Worm (Caenorhabditis elegans) whole organism, L2 larva: ENCODE data around the gene Y17G7B.12.
A peak's percentile ranks its signal among the peaks of the same experiment; 100 is the strongest.

Experiments
- C34F6.9 ChIP-seq: fragments of 150-350 bp; optimal IDR thresholded peaks from 2 replicates; lab custom pipeline; 2014; ENCODE audit warnings: missing biosample characterization, missing genetic modification characterization
- F13H6.1 ChIP-seq: sonication (generic microtip); optimal IDR thresholded peaks from 2 replicates; lab custom pipeline; 2016; ENCODE audit warnings: missing genetic modification characterization, missing compliant biosample characterization
- R02D3.7 ChIP-seq: fragments of 150-350 bp; optimal IDR thresholded peaks from 2 replicates; lab custom pipeline; 2014; ENCODE audit warnings: missing biosample characterization, missing genetic modification characterization
- Y55F3AM.14 ChIP-seq: fragments of 200-800 bp; sonication (Bioruptor generic); optimal IDR thresholded peaks from 2 replicates; lab custom pipeline; 2018; ENCODE audit warnings: mild to moderate bottlenecking, missing genetic modification characterization, missing compliant biosample characterization
- ZK546.5 ChIP-seq: sonication (generic microtip); optimal IDR thresholded peaks from 2 replicates; lab custom pipeline; 2017; ENCODE audit warnings: missing biosample characterization, missing genetic modification characterization
- alr-1 ChIP-seq: fragments of 150-350 bp; optimal IDR thresholded peaks from 2 replicates; lab custom pipeline; 2014; ENCODE audit warnings: missing biosample characterization, missing genetic modification characterization
- aly-2 ChIP-seq: fragments of 150-350 bp; optimal IDR thresholded peaks from 2 replicates; lab custom pipeline; 2014; ENCODE audit warnings: missing biosample characterization, missing genetic modification characterization
- ama-1 ChIP-seq: fragments of 150-350 bp; optimal IDR thresholded peaks from 2 replicates; lab custom pipeline; 2018; ENCODE audit warnings: inconsistent platforms
- blmp-1 ChIP-seq: sonication (generic microtip); optimal IDR thresholded peaks from 2 replicates; lab custom pipeline; 2017; ENCODE audit warnings: missing genetic modification characterization, mild to moderate bottlenecking, missing compliant biosample characterization, antibody characterized with exemption, moderate library complexity; ENCODE audit not compliant: insufficient read depth
- ceh-16 ChIP-seq: fragments of 150-350 bp; optimal IDR thresholded peaks from 2 replicates; lab custom pipeline; 2014; ENCODE audit warnings: missing biosample characterization, missing genetic modification characterization
- crh-2 ChIP-seq: sonication (generic microtip); optimal IDR thresholded peaks from 2 replicates; lab custom pipeline; 2017; ENCODE audit warnings: missing biosample characterization, missing genetic modification characterization
- elt-1 ChIP-seq: fragments of 150-350 bp; optimal IDR thresholded peaks from 2 replicates; lab custom pipeline; 2014; ENCODE audit warnings: missing biosample characterization, missing genetic modification characterization
- elt-3 ChIP-seq: sonication (generic microtip); optimal IDR thresholded peaks from 2 replicates; lab custom pipeline; 2017; ENCODE audit warnings: missing biosample characterization, missing genetic modification characterization
- fos-1 ChIP-seq: fragments of 150-350 bp; optimal IDR thresholded peaks from 2 replicates; lab custom pipeline; 2014; ENCODE audit warnings: missing biosample characterization, missing genetic modification characterization
- gmeb-1 ChIP-seq: fragments of 150-350 bp; optimal IDR thresholded peaks from 2 replicates; lab custom pipeline; 2014; ENCODE audit warnings: missing biosample characterization, missing genetic modification characterization
- lin-11 ChIP-seq: fragments of 150-350 bp; sonication (generic microtip); optimal IDR thresholded peaks from 2 replicates; lab custom pipeline; 2014; ENCODE audit warnings: missing biosample characterization, missing genetic modification characterization, inconsistent platforms, mixed read lengths
- lin-13 ChIP-seq: fragments of 150-350 bp; optimal IDR thresholded peaks from 2 replicates; lab custom pipeline; 2014; ENCODE audit warnings: missing biosample characterization, missing genetic modification reagents, missing genetic modification characterization
- lsy-2 ChIP-seq, 2 experiments: fragments of 150-350 bp in 1 of 2; sonication (generic microtip) in 1 of 2; optimal IDR thresholded peaks; 2 replicates each; lab custom pipeline; 2014 to 2017; ENCODE audit warnings: missing biosample characterization in 2 of 2, missing genetic modification characterization in 2 of 2
- mbf-1 ChIP-seq: sonication (generic microtip); optimal IDR thresholded peaks from 2 replicates; lab custom pipeline; 2017; ENCODE audit warnings: missing biosample characterization, missing genetic modification characterization
- mdl-1 ChIP-seq, 2 experiments: fragments of 150-350 bp in 1 of 2; sonication (generic microtip) in 1 of 2; optimal IDR thresholded peaks; 2 replicates each; lab custom pipeline; 2017; ENCODE audit warnings: missing biosample characterization in 2 of 2, missing genetic modification characterization in 2 of 2
- nhr-11 ChIP-seq: fragments of 150-350 bp; optimal IDR thresholded peaks from 2 replicates; lab custom pipeline; 2014; ENCODE audit warnings: missing biosample characterization, missing genetic modification characterization
- nhr-12 ChIP-seq: fragments of 150-350 bp; optimal IDR thresholded peaks from 2 replicates; lab custom pipeline; 2014; ENCODE audit warnings: missing biosample characterization, missing genetic modification characterization
- nhr-129 ChIP-seq: fragments of 150-350 bp; optimal IDR thresholded peaks from 2 replicates; lab custom pipeline; 2014; ENCODE audit warnings: missing biosample characterization, missing genetic modification characterization
- nhr-21 ChIP-seq: fragments of 150-350 bp; optimal IDR thresholded peaks from 2 replicates; lab custom pipeline; 2014; ENCODE audit warnings: missing biosample characterization, missing genetic modification characterization
- nhr-25 ChIP-seq: fragments of 150-350 bp; sonication (generic microtip); optimal IDR thresholded peaks from 3 replicates; lab custom pipeline; 2014; ENCODE audit warnings: missing biosample characterization, missing genetic modification characterization
- nhr-6 ChIP-seq: fragments of 150-350 bp; optimal IDR thresholded peaks from 2 replicates; lab custom pipeline; 2014; ENCODE audit warnings: missing biosample characterization, missing genetic modification characterization
- sem-4 ChIP-seq: fragments of 150-350 bp; optimal IDR thresholded peaks from 2 replicates; lab custom pipeline; 2014; ENCODE audit warnings: missing biosample characterization, missing genetic modification reagents, missing genetic modification characterization
- skn-1 ChIP-seq: sonication (generic microtip); optimal IDR thresholded peaks from 2 replicates; lab custom pipeline; 2017; ENCODE audit warnings: missing biosample characterization, missing genetic modification characterization
- sma-3 ChIP-seq: sonication (generic microtip); optimal IDR thresholded peaks from 2 replicates; lab custom pipeline; 2016; ENCODE audit warnings: missing genetic modification reagents, missing genetic modification characterization, missing compliant biosample characterization
- sma-9 ChIP-seq, 2 experiments: fragments of 150-350 bp in 1 of 2; sonication (generic microtip) in 1 of 2; optimal IDR thresholded peaks; 2 replicates each; lab custom pipeline; 2014 to 2016; ENCODE audit warnings: missing genetic modification characterization in 2 of 2, mild to moderate bottlenecking in 1 of 2, missing biosample characterization in 1 of 2, missing compliant biosample characterization in 1 of 2, missing genetic modification reagents in 1 of 2, moderate library complexity in 1 of 2
- unc-39 ChIP-seq: fragments of 150-350 bp; optimal IDR thresholded peaks from 2 replicates; lab custom pipeline; 2014; ENCODE audit warnings: missing biosample characterization, missing genetic modification characterization
- unc-55 ChIP-seq: fragments of 150-350 bp; sonication (generic microtip); optimal IDR thresholded peaks from 3 replicates; lab custom pipeline; 2014; ENCODE audit warnings: missing biosample characterization, missing genetic modification reagents, missing genetic modification characterization
- unc-62 ChIP-seq: fragments of 150-350 bp; optimal IDR thresholded peaks from 2 replicates; lab custom pipeline; 2014; ENCODE audit warnings: missing biosample characterization, missing genetic modification reagents, missing genetic modification characterization
- zag-1 ChIP-seq: fragments of 150-350 bp; optimal IDR thresholded peaks from 2 replicates; lab custom pipeline; 2014; ENCODE audit warnings: missing biosample characterization, missing genetic modification characterization
- ztf-11 ChIP-seq: sonication (generic microtip); optimal IDR thresholded peaks from 2 replicates; lab custom pipeline; 2017; ENCODE audit warnings: missing biosample characterization, missing genetic modification characterization
- ztf-4 ChIP-seq: fragments of 150-350 bp; optimal IDR thresholded peaks from 2 replicates; lab custom pipeline; 2014; ENCODE audit warnings: missing biosample characterization, missing genetic modification characterization

The Y17G7B.12 gene

DNA sequence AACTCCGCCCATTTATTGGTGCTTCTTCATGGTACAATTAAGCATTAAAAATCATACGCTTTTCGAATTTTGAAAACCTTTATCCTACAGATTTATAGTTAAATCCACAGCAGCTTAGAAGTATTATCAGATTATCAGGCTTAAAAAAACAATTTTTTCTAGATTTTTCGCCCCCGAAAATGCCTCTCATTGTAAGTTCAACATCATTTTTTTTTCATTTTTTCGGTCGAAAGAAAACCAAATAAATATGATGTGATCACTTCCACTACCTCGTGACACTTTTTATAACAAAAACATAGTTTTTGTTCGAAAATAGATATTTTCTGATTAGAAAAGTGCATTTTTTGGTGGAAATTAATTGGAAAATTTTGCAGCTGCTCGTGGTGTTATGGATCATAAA is 17.5 kb downstream of the Y17G7B.12 start:
- TF ChIP-seq elt-3, result no peak
- TF ChIP-seq sma-3 (GFP tag; lab: Kevin White, UChicago), result no peak
- TF ChIP-seq blmp-1, result no peak
- TF ChIP-seq sma-9 (GFP tag; optimal IDR thresholded peaks at IDR 0.05; lab: Kevin White, UChicago), result no peak
- TF ChIP-seq sma-9 (tag; optimal IDR thresholded peaks at IDR 0.05; lab: Kevin White, UChicago), result no peak
- TF ChIP-seq ZK546.5 (tag; lab: Kevin White, UChicago), result no peak
- no peak for TF ChIP-seq nhr-12
- TF ChIP-seq C34F6.9, result no peak
- TF ChIP-seq ztf-11 (tag; lab: Kevin White, UChicago), result no peak
- no peak for TF ChIP-seq F13H6.1 (tag; lab: Kevin White, UChicago)
- no peak for TF ChIP-seq gmeb-1
- TF ChIP-seq elt-1 (tag; lab: Kevin White, UChicago), result no peak
- TF ChIP-seq zag-1 (tag; lab: Kevin White, UChicago), result no peak
- no peak for TF ChIP-seq mdl-1 (tag; optimal IDR thresholded peaks at IDR 0.05; lab: Kevin White, UChicago)
- TF ChIP-seq Y55F3AM.14 (GFP tag; lab: Kevin White, UChicago), result no peak
- no peak for TF ChIP-seq nhr-25 (tag; lab: Kevin White, UChicago)
- TF ChIP-seq R02D3.7 (tag; lab: Kevin White, UChicago), result no peak
- no peak for TF ChIP-seq nhr-21 (tag; lab: Kevin White, UChicago)

DNA sequence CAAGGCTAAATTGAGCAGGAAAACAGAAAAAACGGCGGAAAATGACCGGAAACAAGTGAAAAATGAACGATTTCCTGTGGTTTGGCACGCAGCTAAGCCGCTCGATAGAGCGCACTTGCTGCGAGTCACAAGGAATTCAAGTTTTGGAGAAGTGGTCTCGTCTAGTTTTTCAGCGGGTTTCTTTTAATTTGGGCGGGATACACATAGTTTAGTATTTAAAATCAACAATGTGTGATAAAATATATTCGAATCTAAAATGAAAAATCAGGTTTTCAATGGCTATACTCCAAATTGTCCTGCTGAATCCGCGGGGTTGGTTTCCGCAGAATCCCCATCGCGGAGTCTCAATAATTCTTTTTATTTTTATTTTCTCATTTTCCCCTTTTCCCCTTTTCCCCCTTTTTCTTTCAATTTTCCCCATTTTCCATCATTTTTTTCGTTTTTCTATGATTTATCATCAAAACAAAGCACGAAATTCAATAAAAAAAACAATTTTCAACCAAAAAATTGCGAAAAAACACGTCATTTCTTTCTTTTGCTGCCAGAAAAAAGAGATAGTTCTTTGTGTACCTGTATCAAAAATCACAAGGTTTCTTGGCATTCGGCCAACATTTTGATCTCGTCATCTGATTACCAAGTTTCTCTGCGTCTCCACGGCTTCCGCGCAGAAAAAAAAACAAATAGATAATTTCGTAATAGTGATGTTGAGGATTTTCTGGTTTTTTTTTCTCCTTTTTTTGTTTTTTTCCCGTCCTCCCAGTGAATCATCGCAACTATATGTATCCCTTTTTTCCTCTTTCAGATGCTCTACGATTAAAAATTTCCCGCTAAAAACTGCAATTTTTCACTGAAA is 18.7 kb downstream of the Y17G7B.12 start, which contains the start of gene ippk-1:
ippk-1 (plus strand) TSS at position 803 of the 853 bp plus-strand sequence.
- TF ChIP-seq skn-1 (tag; lab: Kevin White, UChicago) (no peak), C34F6.9 (peak; percentile 71), nhr-11 (tag; lab: Kevin White, UChicago) (no peak), sma-9 (GFP tag; optimal IDR thresholded peaks at IDR 0.05; lab: Kevin White, UChicago) (peak; percentile 52), sma-9 (tag; optimal IDR thresholded peaks at IDR 0.05; lab: Kevin White, UChicago) (no peak), unc-55 (GFP tag; lab: Kevin White, UChicago) (peak; percentile 65), ama-1 (lab: Kevin White, UChicago) (peak; percentile 25), nhr-129 (tag; lab: Kevin White, UChicago) (peak; percentile 64), ztf-4 (no peak), mbf-1 (no peak), R02D3.7 (tag; lab: Kevin White, UChicago) (no peak), gmeb-1 (peak; percentile 33), crh-2 (tag; lab: Kevin White, UChicago) (peak; percentile 58), nhr-12 (no peak), fos-1 (tag; lab: Kevin White, UChicago) (peak; percentile 33), sma-3 (GFP tag; lab: Kevin White, UChicago) (peak; percentile 64), ceh-16 (no peak), F13H6.1 (tag; lab: Kevin White, UChicago) (peak; percentile 83), lin-13 (GFP tag; lab: Kevin White, UChicago) (peak; percentile 39), nhr-21 (tag; lab: Kevin White, UChicago) (peak; percentile 26), ztf-11 (tag; lab: Kevin White, UChicago) (no peak), elt-3 (no peak), lin-11 (tag; lab: Kevin White, UChicago) (peak; percentile 13), nhr-25 (tag; lab: Kevin White, UChicago) (peak; percentile 62), zag-1 (tag; lab: Kevin White, UChicago) (no peak), Y55F3AM.14 (GFP tag; lab: Kevin White, UChicago) (no peak), lsy-2 (tag; optimal IDR thresholded peaks at IDR 0.05; lab: Kevin White, UChicago) (peak; percentile 50 to 64)

DNA sequence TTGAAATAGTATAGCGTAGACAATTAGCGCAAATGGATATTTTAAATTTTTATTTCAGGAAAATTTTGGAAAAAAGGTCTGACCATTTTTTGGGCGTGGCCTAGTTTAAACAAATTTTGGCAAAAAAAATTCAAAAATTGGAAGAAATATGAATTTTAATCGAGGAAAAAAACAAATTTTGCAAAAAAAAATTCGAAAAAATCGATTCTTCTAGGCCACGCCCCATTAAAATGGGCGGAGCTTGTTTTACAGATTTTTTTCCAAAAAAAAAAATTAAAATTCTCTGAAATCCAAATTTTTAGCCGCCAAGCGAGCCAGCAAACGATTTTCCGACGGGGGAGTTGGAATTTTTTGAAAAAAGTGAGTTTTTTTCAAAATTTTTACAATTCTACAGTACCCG is 25.6 kb downstream of the Y17G7B.12 start, which contains the start of gene nadk-2:
nadk-2 (plus strand) TSS at position 301 of the 400 bp plus-strand sequence.
- TF ChIP-seq elt-1 (tag; lab: Kevin White, UChicago), result no peak
- TF ChIP-seq nhr-6 (tag; lab: Kevin White, UChicago), result no peak
- no peak for TF ChIP-seq nhr-21 (tag; lab: Kevin White, UChicago)
- TF ChIP-seq aly-2 (tag; lab: Kevin White, UChicago), result no peak
- TF ChIP-seq unc-39 (tag; lab: Kevin White, UChicago), result no peak
- TF ChIP-seq sem-4, result no peak
- TF ChIP-seq alr-1, result no peak
- TF ChIP-seq lsy-2 (tag; optimal IDR thresholded peaks at IDR 0.05; lab: Kevin White, UChicago), result no peak
- no peak for TF ChIP-seq F13H6.1 (tag; lab: Kevin White, UChicago)
- no peak for TF ChIP-seq unc-62 (GFP tag; lab: Kevin White, UChicago)
- TF ChIP-seq, all 48 proteins: peak for 0
